Fruit fly (Drosophila melanogaster): Measurements from ENCODE around the gene Polr1H.

DNA sequence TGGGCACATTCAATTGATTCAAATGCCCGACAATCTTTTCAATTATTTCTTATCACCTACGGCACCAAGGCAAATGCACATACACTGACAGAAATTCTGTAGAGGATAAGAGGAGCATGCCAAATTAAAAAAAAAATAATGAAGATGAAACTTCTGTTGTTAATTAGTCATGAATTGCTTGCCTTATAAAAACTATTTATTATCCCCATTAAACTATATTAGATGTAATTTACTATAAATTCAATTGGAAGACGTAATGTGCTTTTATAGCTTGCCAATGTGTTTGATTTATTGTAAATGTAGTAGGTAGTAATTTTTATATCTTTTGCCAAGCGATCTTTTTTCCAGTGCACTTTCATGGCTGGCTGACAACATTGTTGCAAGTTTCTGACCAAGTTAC lies 46.0 kb downstream of the Polr1H start:
- no peak for TF ChIP-seq ttk (optimal IDR thresholded peaks at IDR 0.05)
- no peak for TF ChIP-seq psq (optimal IDR thresholded peaks at IDR 0.05)
- no peak for TF ChIP-seq insv (optimal IDR thresholded peaks at IDR 0.05)
- no peak for TF ChIP-seq Myc (optimal IDR thresholded peaks at IDR 0.05)
- no peak for TF ChIP-seq h (optimal IDR thresholded peaks at IDR 0.05)
